Fruit fly (Drosophila melanogaster) whole organism, embryonic: Measurements from ENCODE around the gene CG33510.
A peak's percentile ranks its signal among the peaks of the same experiment; 100 is the strongest.

Experiments used
- Awh ChIP-seq: fragments of 200-800 bp; sonication (Bioruptor generic); IDR thresholded peaks from 2 replicates; pipeline ENCODE4, ENCODE4 v1.3.6; 2022; ENCODE audit warnings: missing biosample characterization, missing genetic modification characterization
- CG10274 ChIP-seq: fragments of 200-800 bp; sonication (Bioruptor generic); optimal IDR thresholded peaks from 3 replicates; lab custom pipeline; 2017; ENCODE audit warnings: missing biosample characterization, mild to moderate bottlenecking, missing genetic modification characterization
- CG10543 ChIP-seq: fragments of 200-800 bp; sonication (Bioruptor generic); optimal IDR thresholded peaks from 3 replicates; lab custom pipeline; 2017; ENCODE audit warnings: missing biosample characterization, mild to moderate bottlenecking, missing genetic modification characterization, moderate library complexity
- CG10654 ChIP-seq: fragments of 200-800 bp; sonication (Bioruptor generic); optimal IDR thresholded peaks from 2 replicates; lab custom pipeline; 2016; ENCODE audit warnings: missing biosample characterization, missing genetic modification characterization
- CG11085 ChIP-seq: fragments of 200-800 bp; sonication (Bioruptor generic); IDR thresholded peaks from 2 replicates; pipeline ENCODE4 v1.3.6; 2022; ENCODE audit warnings: missing biosample characterization, missing genetic modification characterization
- CG11093 ChIP-seq: fragments of 200-800 bp; sonication (Bioruptor generic); IDR thresholded peaks from 3 replicates; pipeline ENCODE4 v1.3.6; 2022; ENCODE audit warnings: missing biosample characterization, missing genetic modification characterization
- CG11695 ChIP-seq: fragments of 200-800 bp; sonication (Bioruptor generic); IDR thresholded peaks from 3 replicates; pipeline ENCODE4 v1.3.6; 2022; ENCODE audit warnings: missing biosample characterization, missing genetic modification characterization
- CG12769 ChIP-seq: fragments of 200-800 bp; sonication (Bioruptor generic); optimal IDR thresholded peaks from 2 replicates; lab custom pipeline; 2019; ENCODE audit warnings: missing biosample characterization, mild to moderate bottlenecking, missing genetic modification characterization, moderate library complexity
- CG13624 ChIP-seq: fragments of 200-800 bp; sonication (Bioruptor generic); optimal IDR thresholded peaks from 2 replicates; lab custom pipeline; 2016; ENCODE audit warnings: missing biosample characterization, missing genetic modification characterization
- CG17328 ChIP-seq: fragments of 200-800 bp; sonication (Bioruptor generic); IDR thresholded peaks from 2 replicates; pipeline ENCODE4 v1.3.6; 2022; ENCODE audit warnings: missing biosample characterization, missing genetic modification characterization
- CG17359 ChIP-seq: fragments of 200-800 bp; sonication (Bioruptor generic); optimal IDR thresholded peaks from 3 replicates; lab custom pipeline; 2018; ENCODE audit warnings: missing biosample characterization, mild to moderate bottlenecking, missing genetic modification characterization, moderate library complexity
- CG17385 ChIP-seq: fragments of 200-800 bp; sonication (Bioruptor generic); optimal IDR thresholded peaks from 3 replicates; lab custom pipeline; 2018; ENCODE audit warnings: missing biosample characterization, mild to moderate bottlenecking, missing genetic modification characterization
- CG17802 ChIP-seq: fragments of 200-800 bp; sonication (Bioruptor generic); optimal IDR thresholded peaks from 2 replicates; lab custom pipeline; 2018; ENCODE audit warnings: missing biosample characterization, mild to moderate bottlenecking, missing genetic modification characterization, moderate library complexity
- CG18011 ChIP-seq: fragments of 200-800 bp; sonication (Bioruptor generic); optimal IDR thresholded peaks from 2 replicates; lab custom pipeline; 2017; ENCODE audit warnings: missing biosample characterization, missing genetic modification characterization, mild to moderate bottlenecking, moderate library complexity, missing genotype
- CG18262 ChIP-seq: fragments of 200-800 bp; optimal IDR thresholded peaks from 3 replicates; lab custom pipeline; 2019; ENCODE audit warnings: missing biosample characterization, mild to moderate bottlenecking, missing genetic modification characterization, moderate library complexity
- CG2875 ChIP-seq: fragments of 200-800 bp; sonication (Bioruptor generic); optimal IDR thresholded peaks from 2 replicates; lab custom pipeline; 2017; ENCODE audit warnings: missing biosample characterization, mild to moderate bottlenecking, missing genetic modification characterization, missing genetic modification reagents
- CG2889 ChIP-seq: fragments of 200-800 bp; sonication (Bioruptor generic); IDR thresholded peaks from 3 replicates; pipeline ENCODE4 v1.3.6; 2022; ENCODE audit warnings: missing biosample characterization, missing genetic modification characterization
- CG31365 ChIP-seq: fragments of 200-800 bp; sonication (Bioruptor generic); optimal IDR thresholded peaks from 2 replicates; lab custom pipeline; 2018; ENCODE audit warnings: missing biosample characterization, mild to moderate bottlenecking, missing genetic modification characterization
- CG32767 ChIP-seq: fragments of 200-800 bp; sonication (Bioruptor generic); IDR thresholded peaks from 2 replicates; pipeline ENCODE4 v1.3.6; 2022; ENCODE audit warnings: missing biosample characterization, missing genetic modification characterization
- CG32772 ChIP-seq: fragments of 200-800 bp; sonication (Bioruptor generic); IDR thresholded peaks from 2 replicates; pipeline ENCODE4 v1.3.6; 2022; ENCODE audit warnings: missing biosample characterization, missing genetic modification characterization
- CG4282 ChIP-seq: fragments of 200-800 bp; sonication (Bioruptor generic); optimal IDR thresholded peaks from 2 replicates; lab custom pipeline; 2016; ENCODE audit warnings: missing biosample characterization, missing genetic modification characterization
- CG6683 ChIP-seq: fragments of 200-800 bp; sonication (Bioruptor generic); optimal IDR thresholded peaks from 2 replicates; lab custom pipeline; 2017; ENCODE audit warnings: missing biosample characterization, mild to moderate bottlenecking, missing genetic modification characterization, missing genetic modification reagents
- CG6813 ChIP-seq: fragments of 200-800 bp; sonication (Bioruptor generic); optimal IDR thresholded peaks from 2 replicates; lab custom pipeline; 2017; ENCODE audit warnings: missing biosample characterization, missing genetic modification characterization, mild to moderate bottlenecking, moderate library complexity, missing genetic modification reagents
- CG7745 ChIP-seq: fragments of 200-800 bp; sonication (Bioruptor generic); optimal IDR thresholded peaks from 2 replicates; lab custom pipeline; 2018; ENCODE audit warnings: missing biosample characterization, mild to moderate bottlenecking, missing genetic modification characterization, moderate library complexity
- Dp ChIP-seq: fragments of 200-800 bp; sonication (Bioruptor generic); optimal IDR thresholded peaks from 2 replicates; lab custom pipeline; 2018; ENCODE audit warnings: missing biosample characterization, mild to moderate bottlenecking, missing genetic modification characterization, moderate library complexity
- H2.0 ChIP-seq: fragments of 200-800 bp; sonication (Bioruptor generic); IDR thresholded peaks from 2 replicates; pipeline ENCODE4 v1.3.6; 2022; ENCODE audit warnings: missing biosample characterization, missing genetic modification characterization
- HHEX ChIP-seq: fragments of 200-800 bp; sonication (Bioruptor generic); optimal IDR thresholded peaks from 3 replicates; lab custom pipeline; 2017; ENCODE audit warnings: missing biosample characterization, mild to moderate bottlenecking, missing genetic modification characterization, missing genetic modification reagents
- HLH4C ChIP-seq: fragments of 200-800 bp; sonication (Bioruptor generic); IDR thresholded peaks from 3 replicates; pipeline ENCODE4 v1.3.6; 2022; ENCODE audit warnings: missing biosample characterization, missing genetic modification characterization; ENCODE audit not compliant: partially characterized antibody
- Hr78 ChIP-seq, 2 experiments: fragments of 200-800 bp in 1 of 2; fragments of >200 bp in 1 of 2; sonication (Bioruptor generic) in 1 of 2; optimal IDR thresholded peaks; 2 replicates each; lab custom pipeline; 2017 to 2019; ENCODE audit warnings: missing biosample characterization in 2 of 2, missing genetic modification characterization in 2 of 2, mild to moderate bottlenecking in 1 of 2, moderate library complexity in 1 of 2
- Hsf ChIP-seq: fragments of 200-800 bp; sonication (Bioruptor generic); optimal IDR thresholded peaks from 3 replicates; lab custom pipeline; 2016; ENCODE audit warnings: missing biosample characterization, missing genetic modification characterization
- Max ChIP-seq: fragments of 200-800 bp; sonication (Bioruptor generic); optimal IDR thresholded peaks from 2 replicates; lab custom pipeline; 2016; ENCODE audit warnings: missing biosample characterization, mild to moderate bottlenecking, missing genetic modification characterization
- Mrtf ChIP-seq: fragments of 200-800 bp; sonication (Bioruptor generic); IDR thresholded peaks from 3 replicates; pipeline ENCODE4 v1.3.6; 2022; ENCODE audit warnings: missing biosample characterization, missing genetic modification characterization
- NC2β ChIP-seq: fragments of 200-800 bp; sonication (Bioruptor generic); optimal IDR thresholded peaks from 2 replicates; lab custom pipeline; 2016; ENCODE audit warnings: missing biosample characterization, missing genetic modification characterization
- Rfx ChIP-seq: fragments of 200-800 bp; sonication (Bioruptor generic); IDR thresholded peaks from 2 replicates; pipeline ENCODE4 v1.3.6; 2022; ENCODE audit warnings: missing biosample characterization, missing genetic modification characterization
- Side ChIP-seq: fragments of 200-800 bp; sonication (Bioruptor generic); optimal IDR thresholded peaks from 2 replicates; lab custom pipeline; 2016; ENCODE audit warnings: missing biosample characterization, missing genetic modification characterization
- Ssrp ChIP-seq: fragments of 200-800 bp; sonication (Bioruptor generic); optimal IDR thresholded peaks from 2 replicates; lab custom pipeline; 2018; ENCODE audit warnings: missing biosample characterization, mild to moderate bottlenecking, missing genetic modification characterization, moderate library complexity
- chinmo ChIP-seq: fragments of 200-800 bp; sonication (Bioruptor generic); IDR thresholded peaks from 4 replicates; pipeline ENCODE4 v1.3.6; 2022; ENCODE audit warnings: missing biosample characterization, missing genetic modification characterization; ENCODE audit not compliant: partially characterized antibody
- da ChIP-seq: fragments of 200-800 bp; sonication (Bioruptor generic); optimal IDR thresholded peaks from 2 replicates; lab custom pipeline; 2016; ENCODE audit warnings: missing biosample characterization, missing genetic modification characterization
- disco-r ChIP-seq: fragments of 200-800 bp; sonication (Bioruptor generic); optimal IDR thresholded peaks from 2 replicates; lab custom pipeline; 2016; ENCODE audit warnings: missing biosample characterization, missing genetic modification characterization
- eyg ChIP-seq: fragments of 200-800 bp; sonication (Bioruptor generic); optimal IDR thresholded peaks from 3 replicates; lab custom pipeline; 2016; ENCODE audit warnings: missing biosample characterization, missing genetic modification characterization
- gem ChIP-seq: fragments of 200-800 bp; sonication (Bioruptor generic); optimal IDR thresholded peaks from 2 replicates; lab custom pipeline; 2019; ENCODE audit warnings: missing biosample characterization, mild to moderate bottlenecking, missing genetic modification characterization, moderate library complexity
- grn ChIP-seq: fragments of 200-800 bp; sonication (Bioruptor generic); optimal IDR thresholded peaks from 3 replicates; lab custom pipeline; 2017; ENCODE audit warnings: missing biosample characterization, missing genetic modification characterization
- onecut ChIP-seq: fragments of 200-800 bp; sonication (Bioruptor generic); IDR thresholded peaks from 2 replicates; pipeline ENCODE4 v1.3.6; 2022; ENCODE audit warnings: missing biosample characterization, missing genetic modification characterization
- sisA ChIP-seq: fragments of 200-800 bp; sonication (Bioruptor generic); IDR thresholded peaks from 2 replicates; pipeline ENCODE4 v1.3.6; 2022; ENCODE audit warnings: missing biosample characterization, missing genetic modification characterization
- sob ChIP-seq: fragments of 200-800 bp; sonication (Bioruptor generic); IDR thresholded peaks from 2 replicates; pipeline ENCODE4 v1.3.6; 2022; ENCODE audit warnings: missing biosample characterization, missing genetic modification characterization
- stwl ChIP-seq: fragments of 200-800 bp; sonication (Bioruptor generic); optimal IDR thresholded peaks from 3 replicates; lab custom pipeline; 2018; ENCODE audit warnings: missing biosample characterization, mild to moderate bottlenecking, missing genetic modification characterization, moderate library complexity
- ttk ChIP-seq: fragments of 200-800 bp; sonication (Bioruptor generic); IDR thresholded peaks from 2 replicates; pipeline ENCODE4 v2.1.2; 2022; ENCODE audit warnings: missing biosample characterization, missing genetic modification characterization
- unpg ChIP-seq: fragments of 200-800 bp; sonication (Bioruptor generic); optimal IDR thresholded peaks from 3 replicates; lab custom pipeline; 2018; ENCODE audit warnings: missing biosample characterization, mild to moderate bottlenecking, missing genetic modification characterization, moderate library complexity
- vnd ChIP-seq: fragments of 200-800 bp; sonication (Bioruptor generic); IDR thresholded peaks from 3 replicates; pipeline ENCODE4 v1.3.6; 2022; ENCODE audit warnings: missing biosample characterization, missing genetic modification characterization; ENCODE audit not compliant: partially characterized antibody

Gene CG33510

DNA sequence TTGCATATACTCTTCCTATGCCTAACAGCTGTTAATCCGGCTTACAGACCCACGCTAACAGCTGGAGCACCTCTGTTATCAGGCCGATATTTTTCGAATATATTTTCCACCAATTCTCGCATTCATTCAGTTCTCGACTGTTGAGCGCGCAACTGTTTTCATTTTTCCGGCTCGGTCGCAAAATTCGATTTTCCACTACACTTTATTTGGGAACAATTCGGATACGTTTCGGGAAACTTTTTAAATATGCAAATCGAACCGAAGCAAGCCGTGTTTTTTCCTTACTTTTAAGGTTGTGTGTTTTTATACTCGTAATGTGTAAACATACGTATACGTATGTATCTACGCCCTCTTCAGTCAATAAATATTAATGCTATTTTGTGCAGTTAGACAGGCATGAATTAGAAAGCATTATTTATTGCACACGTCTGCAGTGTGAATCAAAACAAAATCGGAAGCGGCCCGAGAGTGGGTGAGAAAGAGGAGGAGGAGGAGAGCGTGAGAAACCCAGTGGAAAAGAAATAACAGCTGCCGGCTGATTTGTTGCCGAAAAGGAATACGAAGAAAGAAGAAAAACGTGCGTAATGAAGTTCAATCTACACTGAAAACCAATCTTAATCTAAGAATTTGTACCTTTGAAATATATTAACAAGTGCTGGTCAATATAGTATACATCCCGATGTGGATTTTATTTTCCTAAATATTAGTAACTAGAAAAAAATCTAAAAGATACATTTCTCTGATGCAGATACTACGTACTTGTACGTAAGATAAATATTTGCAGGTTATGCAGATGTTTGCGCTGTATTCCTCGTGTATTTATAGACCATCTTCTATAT, 23.7 kb upstream of the CG33510 start (continued):
- TF ChIP-seq CG32772 (GFP tag; lab: Robert Waterston, UW) (no peak), CG11695 (GFP tag; lab: Robert Waterston, UW) (no peak), vnd (GFP tag; lab: Robert Waterston, UW) (no peak), grn (GFP tag; lab: Kevin White, UChicago) (no peak), Dp (peak; percentile 3), Awh (GFP tag; lab: Robert Waterston, UW) (no peak), CG10654 (GFP tag; lab: Kevin White, UChicago) (no peak), sob (GFP tag; lab: Robert Waterston, UW) (no peak), CG4282 (GFP tag; lab: Kevin White, UChicago) (no peak), CG18262 (tag; lab: Kevin White, UChicago) (no peak), CG2889 (GFP tag; lab: Robert Waterston, UW) (no peak), Side (no peak), onecut (GFP tag; lab: Robert Waterston, UW) (no peak), Rfx (GFP tag; lab: Robert Waterston, UW) (0 out of 2 replicates have a peak, but pooled peaks have one; percentile 24), da (no peak), CG17359 (tag; lab: Kevin White, UChicago) (peak; percentile 1), CG17328 (GFP tag; lab: Robert Waterston, UW) (no peak), unpg (GFP tag; lab: Kevin White, UChicago) (peak; percentile 29), sisA (GFP tag; lab: Robert Waterston, UW) (0 out of 2 replicates have a peak, but pooled peaks have one; percentile 9), CG7745 (tag; lab: Kevin White, UChicago) (no peak), Max (GFP tag; lab: Kevin White, UChicago) (no peak), CG32767 (GFP tag; lab: Robert Waterston, UW) (no peak), CG10543 (GFP tag; lab: Kevin White, UChicago) (no peak), NC2β (GFP tag; lab: Kevin White, UChicago) (no peak), H2.0 (GFP tag; lab: Robert Waterston, UW) (no peak), CG11085 (no peak), disco-r (no peak), CG12769 (tag; lab: Kevin White, UChicago) (no peak), Ssrp (tag; lab: Kevin White, UChicago) (no peak), CG17802 (no peak), CG6683 (GFP tag; lab: Kevin White, UChicago) (no peak), CG17385 (GFP tag; lab: Kevin White, UChicago) (peak; percentile 17), chinmo (GFP tag; lab: Robert Waterston, UW) (0 out of 4 replicates have a peak, but pooled peaks have one; percentile 30), stwl (peak; percentile 23), CG31365 (tag; lab: Kevin White, UChicago) (no peak), CG11093 (GFP tag; lab: Robert Waterston, UW) (no peak), ttk (GFP tag; lab: Robert Waterston, UW) (no peak), eyg (GFP tag; lab: Kevin White, UChicago) (no peak), HLH4C (GFP tag; lab: Robert Waterston, UW) (no peak), HHEX (peak; percentile 31), gem (peak; percentile 42), CG10274 (GFP tag; lab: Kevin White, UChicago) (no peak), Hr78 (GFP tag; optimal IDR thresholded peaks at IDR 0.05; lab: Kevin White, UChicago) (no peak), CG13624 (GFP tag; lab: Kevin White, UChicago) (no peak), Mrtf (GFP tag; lab: Robert Waterston, UW) (no peak), CG2875 (GFP tag; lab: Kevin White, UChicago) (no peak), Hsf (GFP tag; lab: Kevin White, UChicago) (no peak), CG18011 (no peak), CG6813 (GFP tag; lab: Kevin White, UChicago) (no peak)
